Fruit fly (Drosophila melanogaster) whole organism, embryonic: ENCODE data around the gene Mgstl.

ENCODE experiments used
- Bdp1 ChIP-seq: fragments of 200-800 bp; sonication (Bioruptor generic); optimal IDR thresholded peaks from 3 replicates; lab custom pipeline; 2016; ENCODE audit warnings: missing biosample characterization, missing genetic modification characterization
- CG10147 ChIP-seq: fragments of 200-800 bp; sonication (Bioruptor generic); optimal IDR thresholded peaks from 2 replicates; lab custom pipeline; 2019; ENCODE audit warnings: missing biosample characterization, mild to moderate bottlenecking, missing genetic modification characterization, moderate library complexity
- CG10959 ChIP-seq: fragments of 200-800 bp; sonication (Bioruptor generic); IDR thresholded peaks from 2 replicates; pipeline ENCODE4 v1.3.6; 2022; ENCODE audit warnings: missing biosample characterization, missing genetic modification characterization
- CG11696 ChIP-seq: fragments of 200-800 bp; sonication (Bioruptor generic); IDR thresholded peaks from 2 replicates; pipeline ENCODE4 v1.3.6; 2022; ENCODE audit warnings: missing biosample characterization, missing genetic modification characterization
- CG14441 ChIP-seq: fragments of 200-800 bp; sonication (Bioruptor generic); IDR thresholded peaks from 2 replicates; pipeline ENCODE4 v1.3.6; 2022; ENCODE audit warnings: missing biosample characterization, missing genetic modification characterization
- CG14710 ChIP-seq: fragments of 200-800 bp; sonication (Bioruptor generic); optimal IDR thresholded peaks from 3 replicates; lab custom pipeline; 2019; ENCODE audit warnings: missing biosample characterization, mild to moderate bottlenecking, missing genetic modification characterization, moderate library complexity
- CG17361 ChIP-seq: fragments of 200-800 bp; sonication (Bioruptor generic); IDR thresholded peaks from 3 replicates; pipeline ENCODE4 v1.3.6; 2022; ENCODE audit warnings: missing biosample characterization, missing genetic modification characterization
- CG30020 ChIP-seq: fragments of 200-800 bp; optimal IDR thresholded peaks from 2 replicates; lab custom pipeline; 2019; ENCODE audit warnings: missing biosample characterization, mild to moderate bottlenecking, missing genetic modification characterization, moderate library complexity
- CG31224 ChIP-seq: fragments of 200-800 bp; sonication (Bioruptor generic); IDR thresholded peaks from 2 replicates; pipeline ENCODE4 v1.3.6; 2022; ENCODE audit warnings: missing biosample characterization, missing genetic modification characterization
- CG32532 ChIP-seq: fragments of 200-800 bp; sonication (Bioruptor generic); IDR thresholded peaks from 2 replicates; pipeline ENCODE4 v1.3.6; 2022; ENCODE audit warnings: missing biosample characterization, missing genetic modification characterization
- CG4854 ChIP-seq: fragments of 200-800 bp; sonication (Bioruptor generic); optimal IDR thresholded peaks from 2 replicates; lab custom pipeline; 2016; ENCODE audit warnings: missing biosample characterization, missing genetic modification characterization, inconsistent platforms
- CG5180 ChIP-seq: fragments of 200-800 bp; sonication (Bioruptor generic); optimal IDR thresholded peaks from 3 replicates; lab custom pipeline; 2017; ENCODE audit warnings: missing biosample characterization, missing genetic modification characterization, mild to moderate bottlenecking, moderate library complexity, missing genetic modification reagents
- CG5953 ChIP-seq: fragments of 200-800 bp; sonication (Bioruptor generic); IDR thresholded peaks from 2 replicates; pipeline ENCODE4 v1.3.6; 2022; ENCODE audit warnings: missing biosample characterization, missing genetic modification characterization
- CG6765 ChIP-seq: fragments of 200-800 bp; sonication (Bioruptor generic); optimal IDR thresholded peaks from 3 replicates; lab custom pipeline; 2017; ENCODE audit warnings: missing biosample characterization, mild to moderate bottlenecking, missing genetic modification characterization
- CG7357 ChIP-seq: fragments of 200-800 bp; sonication (Bioruptor generic); IDR thresholded peaks from 3 replicates; pipeline ENCODE4 v1.3.6; 2022; ENCODE audit warnings: missing biosample characterization, missing genetic modification characterization
- CG8089 ChIP-seq: fragments of 200-800 bp; sonication (Bioruptor generic); optimal IDR thresholded peaks from 3 replicates; lab custom pipeline; 2016; ENCODE audit warnings: missing biosample characterization, missing genetic modification characterization
- CkIIα-i1 ChIP-seq: fragments of 200-800 bp; sonication (Bioruptor generic); IDR thresholded peaks from 2 replicates; pipeline ENCODE4 v1.3.6; 2022; ENCODE audit warnings: missing biosample characterization, missing genetic modification characterization
- Dfd ChIP-seq, 2 experiments: fragments of >200 bp; optimal IDR thresholded peaks; 2 replicates each; lab custom pipeline; 2017; ENCODE audit warnings: missing biosample characterization in 2 of 2, missing genetic modification characterization in 2 of 2
- Doc3 ChIP-seq: fragments of 200-800 bp; sonication (Bioruptor generic); IDR thresholded peaks from 3 replicates; pipeline ENCODE4 v1.3.6; 2022; ENCODE audit warnings: missing biosample characterization, missing genetic modification characterization; ENCODE audit not compliant: partially characterized antibody
- Hmr ChIP-seq: fragments of 200-800 bp; sonication (Bioruptor generic); optimal IDR thresholded peaks from 3 replicates; lab custom pipeline; 2017; ENCODE audit warnings: mild to moderate bottlenecking, missing biosample characterization, missing genetic modification reagents, missing genetic modification characterization
- Hr39 ChIP-seq: fragments of >200 bp; optimal IDR thresholded peaks from 2 replicates; lab custom pipeline; 2017
- Max ChIP-seq: fragments of 200-800 bp; sonication (Bioruptor generic); optimal IDR thresholded peaks from 2 replicates; lab custom pipeline; 2016; ENCODE audit warnings: missing biosample characterization, mild to moderate bottlenecking, missing genetic modification characterization
- NC2β ChIP-seq: fragments of 200-800 bp; sonication (Bioruptor generic); optimal IDR thresholded peaks from 2 replicates; lab custom pipeline; 2016; ENCODE audit warnings: missing biosample characterization, missing genetic modification characterization
- NK7.1 ChIP-seq: fragments of 200-800 bp; sonication (Bioruptor generic); optimal IDR thresholded peaks from 3 replicates; lab custom pipeline; 2016; ENCODE audit warnings: missing biosample characterization, missing genetic modification characterization
- Rx ChIP-seq: fragments of 200-800 bp; sonication (Bioruptor generic); IDR thresholded peaks from 2 replicates; pipeline ENCODE4 v1.3.6; 2022; ENCODE audit warnings: missing biosample characterization, missing genetic modification characterization
- Scr ChIP-seq: fragments of 200-800 bp; sonication (Bioruptor generic); IDR thresholded peaks from 2 replicates; pipeline ENCODE4 v1.3.6; 2022; ENCODE audit warnings: missing biosample characterization, missing genetic modification characterization; ENCODE audit not compliant: partially characterized antibody
- Side ChIP-seq: fragments of 200-800 bp; sonication (Bioruptor generic); optimal IDR thresholded peaks from 2 replicates; lab custom pipeline; 2016; ENCODE audit warnings: missing biosample characterization, missing genetic modification characterization
- TFAM ChIP-seq: fragments of 200-800 bp; sonication (Bioruptor generic); optimal IDR thresholded peaks from 2 replicates; lab custom pipeline; 2017; ENCODE audit warnings: missing biosample characterization, missing genetic modification characterization, inconsistent platforms
- Trl ChIP-seq, 3 experiments: fragments of >200 bp in 2 of 3; fragments of 200-800 bp in 1 of 3; sonication (Bioruptor generic) in 1 of 3; optimal IDR thresholded peaks; 2 replicates in 1 of 3; 3 replicates in 2 of 3; lab custom pipeline; 2016 to 2017; ENCODE audit warnings: missing biosample characterization in 1 of 3, missing genetic modification characterization in 1 of 3
- abd-A ChIP-seq: fragments of 200-800 bp; sonication (Bioruptor generic); optimal IDR thresholded peaks from 3 replicates; lab custom pipeline; 2019; ENCODE audit warnings: missing biosample characterization, mild to moderate bottlenecking, missing genetic modification characterization, moderate library complexity
- al ChIP-seq: fragments of 200-800 bp; sonication (Bioruptor generic); IDR thresholded peaks from 2 replicates; pipeline ENCODE4 v1.3.6; 2022; ENCODE audit warnings: missing biosample characterization, missing genetic modification characterization
- bab2 ChIP-seq: fragments of 200-800 bp; sonication (Bioruptor generic); optimal IDR thresholded peaks from 2 replicates; lab custom pipeline; 2016; ENCODE audit warnings: missing biosample characterization, missing genetic modification characterization
- cad ChIP-seq: fragments of >200 bp; optimal IDR thresholded peaks from 2 replicates; lab custom pipeline; 2017; ENCODE audit warnings: missing biosample characterization, missing genetic modification characterization
- cg ChIP-seq: fragments of 200-800 bp; sonication (Bioruptor generic); optimal IDR thresholded peaks from 3 replicates; lab custom pipeline; 2019; ENCODE audit warnings: missing biosample characterization, mild to moderate bottlenecking, missing genetic modification characterization, moderate library complexity
- chinmo ChIP-seq: fragments of 200-800 bp; sonication (Bioruptor generic); IDR thresholded peaks from 4 replicates; pipeline ENCODE4 v1.3.6; 2022; ENCODE audit warnings: missing biosample characterization, missing genetic modification characterization; ENCODE audit not compliant: partially characterized antibody
- chm ChIP-seq: fragments of 200-800 bp; sonication (Bioruptor generic); IDR thresholded peaks from 2 replicates; pipeline ENCODE4 v1.3.6; 2022; ENCODE audit warnings: missing biosample characterization, missing genetic modification characterization
- danr ChIP-seq: fragments of 200-800 bp; sonication (Bioruptor generic); IDR thresholded peaks from 2 replicates; pipeline ENCODE4 v1.3.6; 2022; ENCODE audit warnings: missing biosample characterization, missing genetic modification characterization
- dati ChIP-seq: fragments of 200-800 bp; sonication (Bioruptor generic); IDR thresholded peaks from 2 replicates; pipeline ENCODE4 v1.3.6; 2022; ENCODE audit warnings: missing biosample characterization, missing genetic modification characterization
- eve ChIP-seq, 2 experiments: fragments of >200 bp; optimal IDR thresholded peaks; 2 replicates each; lab custom pipeline; 2017; ENCODE audit warnings: missing biosample characterization in 2 of 2, missing genetic modification characterization in 2 of 2
- fru ChIP-seq: fragments of >200 bp; optimal IDR thresholded peaks from 2 replicates; lab custom pipeline; 2017
- gcm2 ChIP-seq: fragments of 200-800 bp; sonication (Bioruptor generic); optimal IDR thresholded peaks from 2 replicates; lab custom pipeline; 2016; ENCODE audit warnings: missing biosample characterization, missing genetic modification characterization
- hbn ChIP-seq: fragments of 200-800 bp; sonication (Bioruptor generic); IDR thresholded peaks from 2 replicates; pipeline ENCODE4 v1.3.6; 2022; ENCODE audit warnings: missing biosample characterization, missing genetic modification characterization; ENCODE audit not compliant: partially characterized antibody
- inv ChIP-seq: fragments of 200-800 bp; sonication (Bioruptor generic); IDR thresholded peaks from 2 replicates; pipeline ENCODE4 v1.3.6; 2022; ENCODE audit warnings: missing biosample characterization, missing genetic modification characterization; ENCODE audit not compliant: partially characterized antibody
- maf-S ChIP-seq: fragments of 200-800 bp; sonication (Bioruptor generic); optimal IDR thresholded peaks from 2 replicates; lab custom pipeline; 2016; ENCODE audit warnings: missing biosample characterization, missing genetic modification characterization
- org-1 ChIP-seq: fragments of 200-800 bp; sonication (Bioruptor generic); optimal IDR thresholded peaks from 2 replicates; lab custom pipeline; 2017; ENCODE audit warnings: missing biosample characterization, missing genetic modification characterization
- peb ChIP-seq: fragments of 200-800 bp; sonication (Bioruptor generic); IDR thresholded peaks from 2 replicates; pipeline ENCODE4 v1.3.6; 2022; ENCODE audit warnings: missing biosample characterization, missing genetic modification characterization
- psq ChIP-seq: fragments of 200-800 bp; sonication (Bioruptor generic); optimal IDR thresholded peaks from 2 replicates; lab custom pipeline; 2017; ENCODE audit warnings: missing biosample characterization, missing genetic modification characterization
- pum ChIP-seq: fragments of 200-800 bp; sonication (Bioruptor generic); optimal IDR thresholded peaks from 2 replicates; lab custom pipeline; 2016; ENCODE audit warnings: missing biosample characterization, missing genetic modification characterization
- pzg ChIP-seq: fragments of 200-800 bp; sonication (Bioruptor generic); optimal IDR thresholded peaks from 3 replicates; lab custom pipeline; 2018; ENCODE audit warnings: missing biosample characterization, mild to moderate bottlenecking, missing genetic modification characterization, moderate library complexity
- seq ChIP-seq: fragments of 200-800 bp; sonication (Bioruptor generic); IDR thresholded peaks from 2 replicates; pipeline ENCODE4 v1.3.6; 2022; ENCODE audit warnings: missing biosample characterization, missing genetic modification characterization
- trem ChIP-seq: fragments of 200-800 bp; optimal IDR thresholded peaks from 3 replicates; lab custom pipeline; 2019; ENCODE audit warnings: missing biosample characterization, mild to moderate bottlenecking, missing genetic modification characterization, moderate library complexity
- tx ChIP-seq: fragments of 200-800 bp; sonication (Bioruptor generic); optimal IDR thresholded peaks from 2 replicates; lab custom pipeline; 2016; ENCODE audit warnings: missing biosample characterization, missing genetic modification characterization

The Mgstl gene

dm6 chrX:21031819-21032261 is 10.1 kb upstream of the Mgstl start, which contains the start of gene CG1529 (continued):
- TF ChIP-seq Scr (peak; percentile 51; the same call in 1 of the 2 replicates), NC2β (GFP tag; lab: Kevin White, UChicago) (no peak), CG32532 (GFP tag; lab: Robert Waterston, UW) (no peak), Dfd (GFP tag; optimal IDR thresholded peaks at IDR 0.05; lab: Kevin White, UChicago) (no peak), CG4854 (GFP tag; lab: Kevin White, UChicago) (no peak), eve (GFP tag; optimal IDR thresholded peaks at IDR 0.05; lab: Kevin White, UChicago) (no peak), Max (no peak), CG5953 (GFP tag; lab: Robert Waterston, UW) (no peak), CG6765 (no peak), dati (GFP tag; lab: Robert Waterston, UW) (no peak), chinmo (0 out of 4 replicates have a peak, but pooled peaks have one; percentile 12), Rx (GFP tag; lab: Robert Waterston, UW) (no peak), CG11696 (GFP tag; lab: Robert Waterston, UW) (no peak), CG10147 (GFP tag; lab: Kevin White, UChicago) (no peak), CG14710 (tag; lab: Kevin White, UChicago) (peak; percentile 18), cad (GFP tag; lab: Kevin White, UChicago) (no peak), CG10959 (GFP tag; lab: Robert Waterston, UW) (no peak), TFAM (no peak), pum (GFP tag; lab: Kevin White, UChicago) (no peak), CkIIα-i1 (GFP tag; lab: Robert Waterston, UW) (no peak), NK7.1 (GFP tag; lab: Kevin White, UChicago) (no peak), peb (GFP tag; lab: Robert Waterston, UW) (no peak), CG30020 (tag; lab: Kevin White, UChicago) (no peak), gcm2 (no peak), CG14441 (GFP tag; lab: Robert Waterston, UW) (no peak), CG17361 (GFP tag; lab: Robert Waterston, UW) (no peak), seq (no peak), abd-A (tag; lab: Kevin White, UChicago) (no peak), bab2 (GFP tag; lab: Kevin White, UChicago) (no peak), al (GFP tag; lab: Robert Waterston, UW) (no peak), Bdp1 (no peak), pzg (peak; percentile 48), Hr39 (no peak), cg (GFP tag; lab: Kevin White, UChicago) (no peak), CG5180 (GFP tag; lab: Kevin White, UChicago) (no peak), tx (GFP tag; lab: Kevin White, UChicago) (no peak), Side (no peak), trem (tag; lab: Kevin White, UChicago) (peak; percentile 13), Trl (optimal IDR thresholded peaks at IDR 0.05; lab: Kevin White, UChicago) (no peak), Trl (GFP tag; optimal IDR thresholded peaks at IDR 0.05; lab: Kevin White, UChicago) (no peak), CG8089 (GFP tag; lab: Kevin White, UChicago) (no peak), CG31224 (no peak), chm (GFP tag; lab: Robert Waterston, UW) (no peak), danr (GFP tag; lab: Robert Waterston, UW) (no peak), fru (lab: Kevin White, UChicago) (no peak), maf-S (no peak), hbn (GFP tag; lab: Robert Waterston, UW) (0 out of 2 replicates have a peak, but pooled peaks have one; percentile 27), inv (GFP tag; lab: Robert Waterston, UW) (peak; percentile 53), org-1 (no peak), Hmr (GFP tag; lab: Kevin White, UChicago) (no peak), psq (no peak), Doc3 (GFP tag; lab: Robert Waterston, UW) (0 out of 3 replicates have a peak, but pooled peaks have one; percentile 46), CG7357 (GFP tag; lab: Robert Waterston, UW) (no peak)
